Fruit fly (Drosophila melanogaster): ENCODE results near the gene CG32719.

The CG32719 gene

DNA sequence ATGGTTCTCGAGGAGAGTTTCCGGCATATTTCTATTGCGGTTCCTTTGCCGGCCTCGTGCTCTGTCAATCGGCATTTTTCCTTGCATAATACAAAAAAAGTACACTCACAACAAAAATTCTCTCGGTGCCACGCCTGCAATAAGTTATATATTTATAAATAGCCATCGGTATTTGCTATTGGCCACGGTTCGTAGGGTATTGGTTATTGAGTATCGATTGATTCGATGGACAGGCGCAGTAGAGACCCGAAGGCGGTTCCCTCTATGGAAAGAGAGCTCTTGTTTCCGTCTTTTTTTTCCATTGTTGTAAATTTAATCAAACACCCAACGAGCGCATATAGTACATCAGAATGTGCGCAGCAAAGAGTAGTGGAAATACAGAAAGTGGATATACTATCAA is 35.0 kb downstream of the CG32719 start:
- TF ChIP-seq cnc (optimal IDR thresholded peaks at IDR 0.05): no peak
- no peak for TF ChIP-seq CG7045 (GFP tag; optimal IDR thresholded peaks at IDR 0.05)
- no peak for TF ChIP-seq CG11617 (GFP tag; optimal IDR thresholded peaks at IDR 0.05)
- no peak for TF ChIP-seq Hr96 (GFP tag; optimal IDR thresholded peaks at IDR 0.05)
- TF ChIP-seq tj (GFP tag; optimal IDR thresholded peaks at IDR 0.05): no peak
- no peak for TF ChIP-seq bab1 (GFP tag; optimal IDR thresholded peaks at IDR 0.05)
- TF ChIP-seq pad (GFP tag; optimal IDR thresholded peaks at IDR 0.05): no peak
- no peak for TF ChIP-seq Clk (GFP tag; optimal IDR thresholded peaks at IDR 0.05)
- no peak for TF ChIP-seq CG14711 (tag; optimal IDR thresholded peaks at IDR 0.05)

- no peak for TF ChIP-seq CG33017 (tag; optimal IDR thresholded peaks at IDR 0.05)
- TF ChIP-seq CG7045 (GFP tag; optimal IDR thresholded peaks at IDR 0.05): no peak
- TF ChIP-seq toe (GFP tag; optimal IDR thresholded peaks at IDR 0.05): no peak
- TF ChIP-seq Mnt (GFP tag; optimal IDR thresholded peaks at IDR 0.05): no peak
- TF ChIP-seq CG1620 (GFP tag; optimal IDR thresholded peaks at IDR 0.05): no peak
Observed at dm6 chrX:7490927-7491326, 56.9 kb downstream of the CG32719 start.

- TF ChIP-seq cnc (optimal IDR thresholded peaks at IDR 0.05): no peak
- no peak for TF ChIP-seq CG7101 (tag; optimal IDR thresholded peaks at IDR 0.05)
- TF ChIP-seq CG7045 (GFP tag; optimal IDR thresholded peaks at IDR 0.05): no peak
- no peak for TF ChIP-seq Mnt (GFP tag; optimal IDR thresholded peaks at IDR 0.05)
- TF ChIP-seq bab1 (GFP tag; optimal IDR thresholded peaks at IDR 0.05): no peak
- no peak for TF ChIP-seq toe (GFP tag; optimal IDR thresholded peaks at IDR 0.05)
- TF ChIP-seq Hr96 (GFP tag; optimal IDR thresholded peaks at IDR 0.05): no peak
- TF ChIP-seq kay (GFP tag; ENCODE audit: borderline replicate concordance): no peak
- no peak for TF ChIP-seq CG11617 (GFP tag; optimal IDR thresholded peaks at IDR 0.05)
- no peak for TF ChIP-seq CG14711 (tag; optimal IDR thresholded peaks at IDR 0.05)
- TF ChIP-seq tj (GFP tag; optimal IDR thresholded peaks at IDR 0.05): no peak
- TF ChIP-seq Clk (GFP tag; optimal IDR thresholded peaks at IDR 0.05): no peak
- no peak for TF ChIP-seq CG5204 (GFP tag; optimal IDR thresholded peaks at IDR 0.05)
- TF ChIP-seq CG1620 (GFP tag; optimal IDR thresholded peaks at IDR 0.05): no peak
- TF ChIP-seq cic (GFP tag; optimal IDR thresholded peaks at IDR 0.05): no peak
- no peak for TF ChIP-seq pad (GFP tag; optimal IDR thresholded peaks at IDR 0.05)
- no peak for TF ChIP-seq CG33017 (tag; optimal IDR thresholded peaks at IDR 0.05)
- TF ChIP-seq CG12768 (GFP tag; optimal IDR thresholded peaks at IDR 0.05): no peak
- no peak for TF ChIP-seq ovo (GFP tag; optimal IDR thresholded peaks at IDR 0.05)
- TF ChIP-seq Crg-1 (GFP tag; optimal IDR thresholded peaks at IDR 0.05): no peak
Observed at dm6 chrX:7488254-7488653, 59.5 kb downstream of the CG32719 start.

dm6 chrX:7486294-7486693 is 61.5 kb downstream of the CG32719 start:
- TF ChIP-seq CG12768 (GFP tag; optimal IDR thresholded peaks at IDR 0.05): no peak
- no peak for TF ChIP-seq pad (GFP tag; optimal IDR thresholded peaks at IDR 0.05)
- no peak for TF ChIP-seq kay (GFP tag; ENCODE audit: borderline replicate concordance)
- no peak for TF ChIP-seq CG14711 (tag; optimal IDR thresholded peaks at IDR 0.05)
- TF ChIP-seq Clk (GFP tag; optimal IDR thresholded peaks at IDR 0.05): no peak
- no peak for TF ChIP-seq CG11617 (GFP tag; optimal IDR thresholded peaks at IDR 0.05)
- TF ChIP-seq CG5204 (GFP tag; optimal IDR thresholded peaks at IDR 0.05): no peak
- no peak for TF ChIP-seq bab1 (GFP tag; optimal IDR thresholded peaks at IDR 0.05)
- TF ChIP-seq cic (GFP tag; optimal IDR thresholded peaks at IDR 0.05): no peak
- no peak for TF ChIP-seq CG7101 (tag; optimal IDR thresholded peaks at IDR 0.05)

- no peak for TF ChIP-seq CG11617 (GFP tag; optimal IDR thresholded peaks at IDR 0.05)
- TF ChIP-seq tj (GFP tag; optimal IDR thresholded peaks at IDR 0.05): no peak
- no peak for TF ChIP-seq CG33017 (tag; optimal IDR thresholded peaks at IDR 0.05)
- TF ChIP-seq CG7101 (tag; optimal IDR thresholded peaks at IDR 0.05): no peak
- no peak for TF ChIP-seq CG5204 (GFP tag; optimal IDR thresholded peaks at IDR 0.05)
- TF ChIP-seq CG12768 (GFP tag; optimal IDR thresholded peaks at IDR 0.05): no peak
- TF ChIP-seq toe (GFP tag; optimal IDR thresholded peaks at IDR 0.05): no peak
Observed at dm6 chrX:7475204-7475759, 72.5 kb downstream of the CG32719 start.

- no peak for TF ChIP-seq Hr96 (GFP tag; optimal IDR thresholded peaks at IDR 0.05)
- TF ChIP-seq pad (GFP tag; optimal IDR thresholded peaks at IDR 0.05): no peak
- no peak for TF ChIP-seq kay (GFP tag; ENCODE audit: borderline replicate concordance)
- no peak for TF ChIP-seq toe (GFP tag; optimal IDR thresholded peaks at IDR 0.05)
- TF ChIP-seq CG14711 (tag; optimal IDR thresholded peaks at IDR 0.05): no peak
- TF ChIP-seq Mnt (GFP tag; optimal IDR thresholded peaks at IDR 0.05): no peak
- no peak for TF ChIP-seq CG11617 (GFP tag; optimal IDR thresholded peaks at IDR 0.05)
- TF ChIP-seq ovo (GFP tag; optimal IDR thresholded peaks at IDR 0.05): no peak
- no peak for TF ChIP-seq tj (GFP tag; optimal IDR thresholded peaks at IDR 0.05)
Observed at dm6 chrX:7466328-7466727, 81.5 kb downstream of the CG32719 start.

DNA sequence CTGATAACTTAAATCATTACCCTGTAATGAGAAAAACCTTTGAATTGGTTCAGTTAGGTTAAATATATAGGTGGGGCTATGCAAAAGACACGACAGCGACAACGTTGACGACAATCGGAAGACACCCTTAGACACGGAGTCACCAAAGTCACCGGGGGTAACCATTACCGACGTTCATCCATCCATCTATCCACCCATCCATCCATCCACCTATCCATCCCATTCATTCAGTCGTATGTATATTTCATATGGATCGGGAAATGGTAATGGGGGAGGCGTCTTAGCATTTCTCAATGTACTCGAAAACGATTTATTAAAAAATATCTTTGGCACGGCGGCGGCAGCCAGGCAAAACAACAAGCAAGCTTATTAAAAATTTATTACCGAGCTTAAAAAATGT is 85.7 kb downstream of the CG32719 start:
- TF ChIP-seq CG5204 (GFP tag; optimal IDR thresholded peaks at IDR 0.05) (no peak), Mnt (GFP tag; optimal IDR thresholded peaks at IDR 0.05) (no peak), CG7045 (GFP tag; optimal IDR thresholded peaks at IDR 0.05) (no peak), pad (GFP tag; optimal IDR thresholded peaks at IDR 0.05) (no peak), toe (GFP tag; optimal IDR thresholded peaks at IDR 0.05) (no peak), kay (GFP tag; ENCODE audit: borderline replicate concordance) (no peak), bab1 (GFP tag; optimal IDR thresholded peaks at IDR 0.05) (no peak), Clk (GFP tag; optimal IDR thresholded peaks at IDR 0.05) (no peak), tj (GFP tag; optimal IDR thresholded peaks at IDR 0.05) (no peak), CG1620 (GFP tag; optimal IDR thresholded peaks at IDR 0.05) (no peak), cic (GFP tag; optimal IDR thresholded peaks at IDR 0.05) (no peak), Hr96 (GFP tag; optimal IDR thresholded peaks at IDR 0.05) (no peak), CG33017 (tag; optimal IDR thresholded peaks at IDR 0.05) (no peak), ovo (GFP tag; optimal IDR thresholded peaks at IDR 0.05) (no peak), CG7101 (tag; optimal IDR thresholded peaks at IDR 0.05) (no peak), cnc (optimal IDR thresholded peaks at IDR 0.05) (no peak), CG12768 (GFP tag; optimal IDR thresholded peaks at IDR 0.05) (no peak), CG11617 (GFP tag; optimal IDR thresholded peaks at IDR 0.05) (no peak), CG14711 (tag; optimal IDR thresholded peaks at IDR 0.05) (no peak), Crg-1 (GFP tag; optimal IDR thresholded peaks at IDR 0.05) (no peak)

Measured in whole organism, adult.